Fruit fly (Drosophila melanogaster): ENCODE data around the gene comm2.

comm2 gene

dm6 chr3L:15690711-15691591 lies 8.7 kb downstream of the comm2 start (continued):
- TF ChIP-seq CG7839 (tag; optimal IDR thresholded peaks at IDR 0.05): peak; percentile 76
- no peak for TF ChIP-seq tio (GFP tag; optimal IDR thresholded peaks at IDR 0.05)
- TF ChIP-seq esg (GFP tag; conservative IDR thresholded peaks at IDR 0.05): peak; percentile 52
- TF ChIP-seq CG2129 (GFP tag; IDR thresholded peaks at IDR 0.05; ENCODE audit: partially characterized antibody): no peak
- peak; percentile 49 for TF ChIP-seq nmo (GFP tag; optimal IDR thresholded peaks at IDR 0.05)
- TF ChIP-seq CG8924 (tag; optimal IDR thresholded peaks at IDR 0.05): peak; percentile 73
- TF ChIP-seq CG9609 (GFP tag; optimal IDR thresholded peaks at IDR 0.05): no peak
- TF ChIP-seq fd102C (GFP tag; optimal IDR thresholded peaks at IDR 0.05): no peak
- peak; percentile 3 for TF ChIP-seq Dek (tag; optimal IDR thresholded peaks at IDR 0.05)
- no peak for TF ChIP-seq danr (GFP tag; IDR thresholded peaks at IDR 0.05)
- TF ChIP-seq so (GFP tag; IDR thresholded peaks at IDR 0.05): peak; percentile 28; the same call in 1 of the 3 replicates
- TF ChIP-seq Dad (GFP tag; optimal IDR thresholded peaks at IDR 0.05): no peak
- peak in 1 of 2 experiments; percentile 55 for TF ChIP-seq bsh (GFP tag; optimal IDR thresholded peaks at IDR 0.05)
- peak; percentile 31; the same call in 1 of the 2 replicates for TF ChIP-seq CG1024 (GFP tag; IDR thresholded peaks at IDR 0.05)
- TF ChIP-seq slbo (GFP tag; IDR thresholded peaks at IDR 0.05): no peak
- TF ChIP-seq crol (GFP tag; IDR thresholded peaks at IDR 0.05): no peak
- peak; percentile 43; the same call in 1 of the 2 replicates for TF ChIP-seq sisA (GFP tag; IDR thresholded peaks at IDR 0.05)
- 0 out of 2 replicates have a peak, but pooled peaks have one; percentile 36 for TF ChIP-seq ranshi (GFP tag; IDR thresholded peaks at IDR 0.05)
- no peak for TF ChIP-seq run (tag; optimal IDR thresholded peaks at IDR 0.05)
- no peak for TF ChIP-seq Dbx (GFP tag; IDR thresholded peaks at IDR 0.05)
- TF ChIP-seq salm (tag; optimal IDR thresholded peaks at IDR 0.05): peak; percentile 52
- TF ChIP-seq CG8478 (optimal IDR thresholded peaks at IDR 0.05): no peak
- TF ChIP-seq ase (GFP tag; IDR thresholded peaks at IDR 0.05): no peak
- TF ChIP-seq kni (GFP tag; optimal IDR thresholded peaks at IDR 0.05): no peak
- peak; percentile 53 for TF ChIP-seq CG30403 (GFP tag; optimal IDR thresholded peaks at IDR 0.05)
- no peak for TF ChIP-seq bbx (GFP tag; IDR thresholded peaks at IDR 0.05; ENCODE audit: partially characterized antibody)
- peak; percentile 66 for TF ChIP-seq Sox100B (GFP tag; optimal IDR thresholded peaks at IDR 0.05)
- TF ChIP-seq CG9876 (GFP tag; optimal IDR thresholded peaks at IDR 0.05): no peak
- TF ChIP-seq CG4328 (GFP tag; optimal IDR thresholded peaks at IDR 0.05): no peak
- no peak for TF ChIP-seq vnd (GFP tag; IDR thresholded peaks at IDR 0.05; ENCODE audit: partially characterized antibody)
- TF ChIP-seq fd3F (GFP tag; optimal IDR thresholded peaks at IDR 0.05): no peak
- no peak for TF ChIP-seq ssp (GFP tag; IDR thresholded peaks at IDR 0.05)
- TF ChIP-seq cad (GFP tag; optimal IDR thresholded peaks at IDR 0.05): no peak
- no peak for TF ChIP-seq CG14667 (GFP tag; IDR thresholded peaks at IDR 0.05)
- no peak for TF ChIP-seq lilli (GFP tag; optimal IDR thresholded peaks at IDR 0.05)
- no peak for TF ChIP-seq Lpt (GFP tag; optimal IDR thresholded peaks at IDR 0.05)
- no peak for TF ChIP-seq Adf1 (GFP tag; IDR thresholded peaks at IDR 0.05)
- peak; percentile 56; the same call in 1 of the 2 replicates for TF ChIP-seq CG10959 (GFP tag; IDR thresholded peaks at IDR 0.05)
- no peak for TF ChIP-seq ac (GFP tag; optimal IDR thresholded peaks at IDR 0.05)
- TF ChIP-seq CG16815 (GFP tag; optimal IDR thresholded peaks at IDR 0.05): no peak
- TF ChIP-seq CG3065 (GFP tag; optimal IDR thresholded peaks at IDR 0.05): no peak
- no peak for TF ChIP-seq inv (GFP tag; IDR thresholded peaks at IDR 0.05; ENCODE audit: partially characterized antibody)
- TF ChIP-seq jumu (GFP tag; optimal IDR thresholded peaks at IDR 0.05): no peak
- TF ChIP-seq CG14710 (tag; optimal IDR thresholded peaks at IDR 0.05): peak; percentile 77
- TF ChIP-seq B-H1 (GFP tag; IDR thresholded peaks at IDR 0.05): no peak
- TF ChIP-seq CG12236 (GFP tag; optimal IDR thresholded peaks at IDR 0.05): no peak
- TF ChIP-seq CG10654 (GFP tag; optimal IDR thresholded peaks at IDR 0.05): peak; percentile 24
- no peak for TF ChIP-seq sna (GFP tag; IDR thresholded peaks at IDR 0.05; ENCODE audit: partially characterized antibody)
- no peak for TF ChIP-seq CG8359 (GFP tag; optimal IDR thresholded peaks at IDR 0.05; ENCODE audit: borderline replicate concordance)
